Worm (Caenorhabditis elegans) whole organism, young adult: ENCODE results near the gene Y44A6D.1.

Experiments used
- B0336.3 ChIP-seq: fragments of 200-800 bp; sonication (Bioruptor generic); IDR thresholded peaks from 2 replicates; pipeline ENCODE4 v1.3.6; 2022; ENCODE audit warnings: missing genetic modification characterization, missing compliant biosample characterization
- C17E4.6 ChIP-seq: fragments of 200-800 bp; sonication (Bioruptor generic); IDR thresholded peaks from 2 replicates; pipeline ENCODE4 v1.3.6; 2022; ENCODE audit warnings: missing genetic modification reagents, missing genetic modification characterization, missing compliant biosample characterization
- F55B11.4 ChIP-seq: sonication (generic microtip); optimal IDR thresholded peaks from 2 replicates; lab custom pipeline; 2016; ENCODE audit warnings: missing compliant biosample characterization, missing genetic modification characterization, borderline replicate concordance; ENCODE audit not compliant: insufficient read depth
- F57C9.4 ChIP-seq: sonication (generic microtip); optimal IDR thresholded peaks from 2 replicates; lab custom pipeline; 2017; ENCODE audit warnings: mild to moderate bottlenecking, missing genetic modification characterization, missing compliant biosample characterization
- Y56A3A.18 ChIP-seq: fragments of 200-800 bp; sonication (Bioruptor generic); IDR thresholded peaks from 2 replicates; pipeline ENCODE4 v1.3.6; 2022; ENCODE audit warnings: missing genetic modification reagents, missing genetic modification characterization, missing compliant biosample characterization
- Y79H2A.3 ChIP-seq: fragments of 200-800 bp; sonication (Bioruptor generic); conservative IDR thresholded peaks from 2 replicates; pipeline ENCODE4 v1.3.6; 2022; ENCODE audit warnings: missing genetic modification reagents, missing genetic modification characterization, missing compliant biosample characterization
- atf-7 ChIP-seq: sonication (generic microtip); optimal IDR thresholded peaks from 2 replicates; lab custom pipeline; 2017; ENCODE audit warnings: mild to moderate bottlenecking, missing genetic modification characterization, missing compliant biosample characterization
- attf-6 ChIP-seq: fragments of 200-800 bp; sonication (Bioruptor generic); IDR thresholded peaks from 2 replicates; pipeline ENCODE4 v1.3.6; 2022; ENCODE audit warnings: missing genetic modification reagents, missing genetic modification characterization, missing compliant biosample characterization
- cebp-1 ChIP-seq, 2 experiments: fragments of 200-800 bp in 1 of 2; sonication (Bioruptor generic) in 1 of 2; sonication (generic microtip) in 1 of 2; IDR thresholded peaks in 1 of 2; optimal IDR thresholded peaks in 1 of 2; 2 replicates each; pipeline versions ENCODE4 v1.3.6 to Lab custom; 2017 to 2022; ENCODE audit warnings: missing compliant biosample characterization in 2 of 2, missing genetic modification characterization in 2 of 2, mild to moderate bottlenecking in 1 of 2, missing genetic modification reagents in 1 of 2, moderate library complexity in 1 of 2
- ceh-79 ChIP-seq: sonication (generic microtip); optimal IDR thresholded peaks from 2 replicates; lab custom pipeline; 2017; ENCODE audit warnings: mild to moderate bottlenecking, missing genetic modification characterization, missing compliant biosample characterization
- ceh-91 ChIP-seq: fragments of 200-800 bp; sonication (Bioruptor generic); IDR thresholded peaks from 2 replicates; pipeline ENCODE4 v1.3.6; 2022; ENCODE audit warnings: missing genetic modification reagents, missing genetic modification characterization, missing compliant biosample characterization
- egrh-3 ChIP-seq: fragments of 200-800 bp; sonication (Bioruptor generic); IDR thresholded peaks from 2 replicates; pipeline ENCODE4 v1.3.6; 2022; ENCODE audit warnings: missing genetic modification reagents, missing genetic modification characterization, missing compliant biosample characterization
- fkh-3 ChIP-seq: sonication (generic microtip); optimal IDR thresholded peaks from 2 replicates; lab custom pipeline; 2016; ENCODE audit warnings: mild to moderate bottlenecking, missing genetic modification characterization, missing compliant biosample characterization
- hlh-12 ChIP-seq: sonication (generic microtip); optimal IDR thresholded peaks from 2 replicates; lab custom pipeline; 2016; ENCODE audit warnings: missing genetic modification characterization, missing compliant biosample characterization
- hmg-20 ChIP-seq: fragments of 200-800 bp; sonication (Bioruptor generic); IDR thresholded peaks from 2 replicates; pipeline ENCODE4 v1.3.6; 2022; ENCODE audit warnings: missing genetic modification reagents, missing genetic modification characterization, missing compliant biosample characterization
- hsf-1 ChIP-seq: fragments of 200-800 bp; sonication (Bioruptor generic); IDR thresholded peaks from 2 replicates; pipeline ENCODE4 v1.3.6; 2022; ENCODE audit warnings: missing genetic modification reagents, missing genetic modification characterization, missing compliant biosample characterization
- lin-26 ChIP-seq: fragments of 200-800 bp; sonication (Bioruptor generic); IDR thresholded peaks from 2 replicates; pipeline ENCODE4 v1.3.6; 2022; ENCODE audit warnings: missing genetic modification reagents, missing genetic modification characterization, missing compliant biosample characterization
- lin-40 ChIP-seq: sonication (generic microtip); optimal IDR thresholded peaks from 2 replicates; lab custom pipeline; 2016; ENCODE audit warnings: missing genetic modification characterization, mild to moderate bottlenecking, missing compliant biosample characterization, missing genotype, missing genetic modification reagents
- madf-3 ChIP-seq: fragments of 200-800 bp; sonication (Bioruptor generic); IDR thresholded peaks from 2 replicates; pipeline ENCODE4 v1.3.6; 2022; ENCODE audit warnings: missing genetic modification reagents, missing genetic modification characterization, missing compliant biosample characterization
- mel-28 ChIP-seq: sonication (generic microtip); optimal IDR thresholded peaks from 2 replicates; lab custom pipeline; 2016; ENCODE audit warnings: borderline replicate concordance, mild to moderate bottlenecking, missing genetic modification characterization, missing compliant biosample characterization
- mes-4 ChIP-seq: sonication (generic microtip); optimal IDR thresholded peaks from 2 replicates; lab custom pipeline; 2016; ENCODE audit warnings: missing genotype, missing genetic modification characterization, missing compliant biosample characterization
- mxl-1 ChIP-seq: sonication (generic microtip); optimal IDR thresholded peaks from 2 replicates; lab custom pipeline; 2016; ENCODE audit warnings: missing genetic modification characterization, missing compliant biosample characterization
- nhr-120 ChIP-seq: fragments of 200-800 bp; sonication (Bioruptor generic); IDR thresholded peaks from 2 replicates; pipeline ENCODE4 v1.3.6; 2022; ENCODE audit warnings: missing genetic modification characterization, missing compliant biosample characterization
- nhr-80 ChIP-seq: sonication (generic microtip); optimal IDR thresholded peaks from 2 replicates; lab custom pipeline; 2016; ENCODE audit warnings: missing genetic modification characterization, missing compliant biosample characterization
- pbrm-1 ChIP-seq: fragments of 200-800 bp; sonication (Bioruptor generic); IDR thresholded peaks from 2 replicates; pipeline ENCODE4 v1.3.6; 2022; ENCODE audit warnings: missing genetic modification reagents, missing genetic modification characterization, missing compliant biosample characterization
- pha-4 ChIP-seq: fragments of 150-350 bp; sonication (generic microtip); optimal IDR thresholded peaks from 2 replicates; lab custom pipeline; 2014; ENCODE audit warnings: missing biosample characterization, missing genetic modification reagents, missing genetic modification characterization
- rec-8 ChIP-seq, 2 experiments: sonication (generic microtip); optimal IDR thresholded peaks; 2 replicates each; lab custom pipeline; 2016; ENCODE audit warnings: mild to moderate bottlenecking in 2 of 2, missing genetic modification characterization in 2 of 2, missing genetic modification reagents in 2 of 2, missing genotype in 2 of 2, missing biosample characterization in 1 of 2, missing compliant biosample characterization in 1 of 2, moderate library complexity in 1 of 2
- sptf-2 ChIP-seq: fragments of 200-800 bp; sonication (Bioruptor generic); optimal IDR thresholded peaks from 2 replicates; lab custom pipeline; 2018; ENCODE audit warnings: mild to moderate bottlenecking, missing genetic modification characterization, missing compliant biosample characterization
- tbx-9 ChIP-seq: sonication (generic microtip); optimal IDR thresholded peaks from 2 replicates; lab custom pipeline; 2016; ENCODE audit warnings: borderline replicate concordance, missing genetic modification characterization, inconsistent platforms, missing compliant biosample characterization
- tlf-1 ChIP-seq: fragments of 200-800 bp; sonication (Bioruptor generic); optimal IDR thresholded peaks from 2 replicates; lab custom pipeline; 2018; ENCODE audit warnings: mild to moderate bottlenecking, missing genetic modification characterization, missing compliant biosample characterization
- zfh-2 ChIP-seq: fragments of 200-800 bp; sonication (Bioruptor generic); conservative IDR thresholded peaks from 2 replicates; pipeline ENCODE4 v1.3.6; 2022; ENCODE audit warnings: missing genetic modification reagents, missing genetic modification characterization, missing compliant biosample characterization

The Y44A6D.1 gene

ce11 chrV:20761758-20762157 is 28.1 kb downstream of the Y44A6D.1 start (continued):
- TF ChIP-seq F55B11.4 (tag; lab: Kevin White, UChicago), result no peak

- TF ChIP-seq F57C9.4 (tag; lab: Kevin White, UChicago) (no peak), ceh-91 (GFP tag; lab: Robert Waterston, UW) (no peak), egrh-3 (GFP tag; lab: Robert Waterston, UW) (no peak), madf-3 (GFP tag; lab: Robert Waterston, UW) (no peak), ceh-79 (tag; lab: Kevin White, UChicago) (no peak), mel-28 (tag; lab: Kevin White, UChicago) (no peak), Y56A3A.18 (GFP tag; lab: Robert Waterston, UW) (no peak), sptf-2 (GFP tag; lab: Kevin White, UChicago) (no peak), attf-6 (GFP tag; lab: Robert Waterston, UW) (no peak), C17E4.6 (GFP tag; lab: Robert Waterston, UW) (no peak), hlh-12 (tag; lab: Kevin White, UChicago) (no peak), lin-26 (GFP tag; lab: Robert Waterston, UW) (no peak), atf-7 (tag; lab: Kevin White, UChicago) (no peak), nhr-120 (GFP tag; lab: Robert Waterston, UW) (no peak), B0336.3 (GFP tag; lab: Robert Waterston, UW) (no peak), tbx-9 (no peak), rec-8 (tag; optimal IDR thresholded peaks at IDR 0.05; lab: Kevin White, UChicago) (no peak)
These were observed 31.7 kb downstream of the Y44A6D.1 start for ce11 chrV:20758106-20758505.

DNA sequence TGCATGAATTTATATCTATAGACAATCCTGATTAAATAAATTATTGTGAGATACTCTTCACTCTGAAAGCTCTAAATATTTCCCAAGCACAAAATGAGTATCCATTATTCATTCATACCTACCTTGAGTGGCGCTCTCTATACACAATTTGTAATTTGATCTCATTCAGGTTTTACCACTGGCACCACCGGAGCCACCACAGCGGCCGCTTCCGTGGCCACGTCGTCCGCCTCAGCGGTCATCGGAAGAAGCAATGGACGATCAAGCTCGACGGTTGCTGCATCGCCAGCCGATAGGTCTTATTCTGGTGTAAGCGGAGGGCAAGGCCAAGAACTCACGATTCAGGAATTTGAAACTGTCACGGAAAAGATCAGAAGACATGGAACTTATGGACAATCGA is 32.6 kb downstream of the Y44A6D.1 start:
- TF ChIP-seq nhr-120 (GFP tag; lab: Robert Waterston, UW) (no peak), lin-26 (GFP tag; lab: Robert Waterston, UW) (no peak), zfh-2 (GFP tag; lab: Robert Waterston, UW) (peak; percentile 66; the same call in 1 of the 2 replicates), C17E4.6 (GFP tag; lab: Robert Waterston, UW) (no peak), hmg-20 (GFP tag; lab: Robert Waterston, UW) (no peak), lin-40 (tag; lab: Kevin White, UChicago) (no peak), tlf-1 (GFP tag; lab: Kevin White, UChicago) (no peak)
- TF ChIP-seq, all 124 proteins: peak for 1

ce11 chrV:20756385-20756996 is 33.3 kb downstream of the Y44A6D.1 start:
- TF ChIP-seq fkh-3 (peak; percentile 12), nhr-80 (tag; lab: Kevin White, UChicago) (no peak), hsf-1 (GFP tag; lab: Robert Waterston, UW) (no peak), zfh-2 (GFP tag; lab: Robert Waterston, UW) (peak; percentile 66), pha-4 (tag; lab: Kevin White, UChicago) (peak; percentile 95), Y79H2A.3 (no peak), mxl-1 (tag; lab: Kevin White, UChicago) (no peak), mes-4 (tag; lab: Kevin White, UChicago) (no peak), attf-6 (GFP tag; lab: Robert Waterston, UW) (no peak)

DNA sequence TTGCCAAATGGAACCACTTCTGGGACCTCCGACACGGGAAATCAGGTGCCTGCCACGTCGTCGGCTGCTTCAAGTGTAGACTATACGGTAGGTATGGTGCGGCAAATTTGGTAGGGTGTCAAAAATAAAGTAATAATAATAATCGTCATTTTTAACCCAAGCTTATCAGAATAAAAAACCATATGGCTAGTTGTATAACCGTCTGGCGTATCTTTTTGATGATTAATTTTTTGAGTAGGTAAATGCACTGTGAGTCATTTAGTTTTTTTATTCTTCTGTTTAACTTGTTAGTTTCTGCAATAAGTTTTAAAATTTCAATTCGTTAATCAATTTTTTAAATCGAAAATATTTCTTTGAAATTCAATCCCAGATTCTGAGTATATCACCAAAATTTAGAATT is 34.3 kb downstream of the Y44A6D.1 start:
- no peak for TF ChIP-seq cebp-1 (GFP tag; IDR thresholded peaks at IDR 0.05; lab: Robert Waterston, UW)
- TF ChIP-seq cebp-1 (tag; optimal IDR thresholded peaks at IDR 0.05; lab: Kevin White, UChicago), result peak; percentile 51
- peak; percentile 3 for TF ChIP-seq nhr-80 (tag; lab: Kevin White, UChicago)
- TF ChIP-seq pbrm-1 (GFP tag; lab: Robert Waterston, UW), result no peak
